Worm (Caenorhabditis elegans): ENCODE results near the gene ttll-5.

ttll-5 gene

DNA sequence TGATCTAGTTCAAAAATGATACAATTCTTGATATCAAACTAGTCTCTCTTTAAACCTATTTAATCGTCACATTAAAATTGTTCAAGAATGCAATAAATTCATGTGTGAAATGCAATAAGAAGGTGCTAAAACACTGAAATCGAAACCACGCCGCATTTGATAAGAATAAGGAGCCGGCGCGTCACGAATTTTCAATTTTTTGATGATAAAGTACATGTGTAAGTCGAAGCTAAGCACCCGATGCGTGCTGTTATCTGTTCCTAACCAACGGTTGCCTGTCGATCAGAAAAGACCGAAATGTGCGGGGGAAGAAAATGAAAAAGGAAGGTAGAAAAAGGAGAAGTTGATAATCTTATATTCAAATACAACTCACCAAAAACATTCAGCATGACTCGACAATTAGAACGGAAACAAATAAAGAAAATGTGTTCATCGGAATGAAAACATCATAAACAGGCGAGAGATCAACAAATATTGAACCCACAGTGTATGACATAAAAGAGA lies 38.6 kb upstream of the ttll-5 start, which contains the start of gene aat-6 (continued):
- no peak for TF ChIP-seq nhr-76 (tag; optimal IDR thresholded peaks at IDR 0.05)
- peak in 1 of 2 experiments; percentile 45 for TF ChIP-seq mdl-1 (tag; optimal IDR thresholded peaks at IDR 0.05)
- no peak for TF ChIP-seq spr-3 (GFP tag; optimal IDR thresholded peaks at IDR 0.05)
- no peak for TF ChIP-seq lin-15B (tag; optimal IDR thresholded peaks at IDR 0.05)
- TF ChIP-seq pqm-1 (tag; optimal IDR thresholded peaks at IDR 0.05) = peak; percentile 86
- TF ChIP-seq lim-7 (GFP tag; IDR thresholded peaks at IDR 0.05) = no peak
- no peak for TF ChIP-seq duxl-1 (tag; optimal IDR thresholded peaks at IDR 0.05; ENCODE audit: poor library complexity)
- no peak for TF ChIP-seq ceh-82 (tag; optimal IDR thresholded peaks at IDR 0.05)
- TF ChIP-seq lir-3 (tag; optimal IDR thresholded peaks at IDR 0.05) = no peak
- TF ChIP-seq F26F4.8 (GFP tag; conservative IDR thresholded peaks at IDR 0.05) = no peak
- no peak for TF ChIP-seq dmd-8 (GFP tag; IDR thresholded peaks at IDR 0.05)
- TF ChIP-seq ctbp-1 (GFP tag; IDR thresholded peaks at IDR 0.05) = no peak
- no peak for TF ChIP-seq Y105C5A.15 (GFP tag; IDR thresholded peaks at IDR 0.05)
- TF ChIP-seq ztf-11 (tag; optimal IDR thresholded peaks at IDR 0.05) = no peak
- TF ChIP-seq D1046.2 (GFP tag; IDR thresholded peaks at IDR 0.05) = no peak
- TF ChIP-seq daf-8 (GFP tag; IDR thresholded peaks at IDR 0.05) = no peak
- no peak for TF ChIP-seq lin-39 (tag; optimal IDR thresholded peaks at IDR 0.05)
- TF ChIP-seq tag-97 (GFP tag; IDR thresholded peaks at IDR 0.05) = no peak
- TF ChIP-seq daf-16 (GFP tag; optimal IDR thresholded peaks at IDR 0.05) = no peak
- peak; percentile 70 for TF ChIP-seq daf-16 (tag; optimal IDR thresholded peaks at IDR 0.05)
- no peak for TF ChIP-seq F49E8.2 (tag; optimal IDR thresholded peaks at IDR 0.05; ENCODE audit: borderline replicate concordance)
- no peak for TF ChIP-seq snpc-1.2 (GFP tag; IDR thresholded peaks at IDR 0.05)
- no peak for TF ChIP-seq lin-13 (GFP tag; optimal IDR thresholded peaks at IDR 0.05)
- TF ChIP-seq mdt-29 (GFP tag; IDR thresholded peaks at IDR 0.05) = no peak
- no peak; the same call in 1 of the 2 replicates for TF ChIP-seq lin-1 (GFP tag; IDR thresholded peaks at IDR 0.05)
- no peak for TF ChIP-seq fos-1 (tag; optimal IDR thresholded peaks at IDR 0.05)
- no peak for TF ChIP-seq saeg-2 (GFP tag; IDR thresholded peaks at IDR 0.05)
- no peak for TF ChIP-seq nhr-42 (GFP tag; IDR thresholded peaks at IDR 0.05)
- 0 out of 2 replicates have a peak, but pooled peaks have one; percentile 32 for TF ChIP-seq nhr-41 (GFP tag; IDR thresholded peaks at IDR 0.05)
- no peak for TF ChIP-seq unc-130 (GFP tag; optimal IDR thresholded peaks at IDR 0.05)
- TF ChIP-seq Y48G9A.11 (GFP tag; IDR thresholded peaks at IDR 0.05) = no peak
- no peak for TF ChIP-seq nhr-6 (tag; optimal IDR thresholded peaks at IDR 0.05)
- TF ChIP-seq nhr-48 (tag; optimal IDR thresholded peaks at IDR 0.05) = peak; percentile 28
- peak; percentile 94 for TF ChIP-seq dmd-6 (GFP tag; IDR thresholded peaks at IDR 0.05)

DNA sequence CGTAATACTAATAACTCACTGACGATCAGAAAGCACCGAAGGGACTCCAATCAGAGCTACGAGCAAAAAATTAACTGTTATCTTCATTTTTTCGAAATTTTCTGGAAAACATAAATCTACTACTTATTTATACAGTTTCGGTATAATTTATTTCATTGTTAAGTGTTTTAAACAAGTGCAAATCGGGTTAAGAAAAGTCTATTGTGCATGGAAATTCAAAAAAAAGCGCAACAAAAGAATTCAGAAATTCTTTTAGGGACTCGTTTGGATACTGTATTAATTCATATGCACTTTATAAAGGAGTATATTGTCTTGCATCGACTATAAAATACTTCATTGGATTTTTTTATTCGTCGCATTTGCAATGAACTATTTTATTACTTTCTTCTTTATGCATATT lies 36.7 kb upstream of the ttll-5 start, which contains the start of the genes nas-20 and nas-21:
nas-20 (minus strand) TSS at position 101 of the 400 bp plus-strand sequence.
nas-21 (plus strand) TSS at position 356 of the 400 bp plus-strand sequence.
- TF ChIP-seq ceh-44 (GFP tag; IDR thresholded peaks at IDR 0.05) (no peak), ztf-11 (tag; optimal IDR thresholded peaks at IDR 0.05) (no peak), Y48G9A.11 (GFP tag; IDR thresholded peaks at IDR 0.05) (no peak), F44E2.7 (GFP tag; IDR thresholded peaks at IDR 0.05) (no peak), hlh-11 (tag; optimal IDR thresholded peaks at IDR 0.05) (no peak), dpl-1 (GFP tag; optimal IDR thresholded peaks at IDR 0.05) (no peak), aha-1 (tag) (no peak), arid-1 (GFP tag; conservative IDR thresholded peaks at IDR 0.05) (no peak), fos-1 (tag; optimal IDR thresholded peaks at IDR 0.05) (no peak), aly-2 (tag; optimal IDR thresholded peaks at IDR 0.05) (no peak), unc-130 (GFP tag; optimal IDR thresholded peaks at IDR 0.05) (no peak), daf-19 (GFP tag; conservative IDR thresholded peaks at IDR 0.05) (no peak), nhr-102 (tag; optimal IDR thresholded peaks at IDR 0.05) (no peak), F26F4.8 (GFP tag; conservative IDR thresholded peaks at IDR 0.05) (no peak), rbr-2 (tag; optimal IDR thresholded peaks at IDR 0.05) (no peak)
